Worm (Caenorhabditis elegans) whole organism, L1 larva: Measurements from ENCODE around the gene C14A4.8.

Source experiments
- blmp-1 ChIP-seq: fragments of 150-350 bp; optimal IDR thresholded peaks from 2 replicates; lab custom pipeline; 2014; ENCODE audit warnings: missing biosample characterization, missing genetic modification characterization
- dpl-1 ChIP-seq, 3 experiments: fragments of 150-350 bp in 2 of 3; sonication (generic microtip) in 1 of 3; optimal IDR thresholded peaks; 2 replicates each; lab custom pipeline; 2014 to 2017; ENCODE audit warnings: missing biosample characterization in 3 of 3, missing genetic modification characterization in 3 of 3, missing genetic modification reagents in 3 of 3
- dsc-1 ChIP-seq: sonication (generic microtip); optimal IDR thresholded peaks from 2 replicates; lab custom pipeline; 2016; ENCODE audit warnings: mild to moderate bottlenecking, missing genetic modification characterization, missing compliant biosample characterization
- efl-3 ChIP-seq: fragments of 200-800 bp; sonication (Bioruptor generic); optimal IDR thresholded peaks from 2 replicates; lab custom pipeline; 2018; ENCODE audit warnings: mild to moderate bottlenecking, missing genetic modification characterization, missing compliant biosample characterization
- egl-27 ChIP-seq, 2 experiments: fragments of 150-350 bp in 1 of 2; sonication (generic microtip); optimal IDR thresholded peaks; 3 replicates each; lab custom pipeline; 2017 to 2018; ENCODE audit warnings: missing biosample characterization in 2 of 2, missing genetic modification characterization in 2 of 2, missing genetic modification reagents in 2 of 2
- elt-2 ChIP-seq: sonication (generic microtip); optimal IDR thresholded peaks from 2 replicates; lab custom pipeline; 2016; ENCODE audit warnings: missing genetic modification characterization, mild to moderate bottlenecking, inconsistent platforms, missing compliant biosample characterization, missing genetic modification reagents
- ets-5 ChIP-seq: fragments of 200-800 bp; sonication (Bioruptor generic); IDR thresholded peaks from 2 replicates; pipeline ENCODE4 v1.3.6; 2022; ENCODE audit warnings: missing genetic modification characterization, missing compliant biosample characterization
- fkh-8 ChIP-seq: sonication (generic microtip); optimal IDR thresholded peaks from 2 replicates; lab custom pipeline; 2016; ENCODE audit warnings: mild to moderate bottlenecking, missing genetic modification characterization, missing compliant biosample characterization
- grh-1 ChIP-seq: fragments of 200-800 bp; sonication (Bioruptor generic); IDR thresholded peaks from 2 replicates; pipeline ENCODE4 v1.3.6; 2022; ENCODE audit warnings: missing genetic modification reagents, missing genetic modification characterization, missing compliant biosample characterization
- hlh-4 ChIP-seq: sonication (generic microtip); optimal IDR thresholded peaks from 2 replicates; lab custom pipeline; 2016; ENCODE audit warnings: mild to moderate bottlenecking, missing genetic modification characterization, missing compliant biosample characterization
- hpl-2 ChIP-seq: fragments of 150-350 bp; optimal IDR thresholded peaks from 2 replicates; lab custom pipeline; 2014; ENCODE audit warnings: missing biosample characterization, missing genetic modification reagents, missing genetic modification characterization
- lin-15B ChIP-seq: fragments of 150-350 bp; sonication (generic microtip); optimal IDR thresholded peaks from 3 replicates; lab custom pipeline; 2014; ENCODE audit warnings: missing biosample characterization, missing genetic modification characterization
- lin-35 ChIP-seq, 2 experiments: fragments of 150-350 bp; optimal IDR thresholded peaks; 2 replicates each; lab custom pipeline; 2014; ENCODE audit warnings: missing biosample characterization in 2 of 2, missing genetic modification characterization in 2 of 2, missing genetic modification reagents in 2 of 2
- lin-39 ChIP-seq: fragments of 150-350 bp; optimal IDR thresholded peaks from 2 replicates; lab custom pipeline; 2014; ENCODE audit warnings: missing biosample characterization, missing genetic modification reagents, missing genetic modification characterization
- lir-3 ChIP-seq: sonication (generic microtip); optimal IDR thresholded peaks from 2 replicates; lab custom pipeline; 2016; ENCODE audit warnings: mild to moderate bottlenecking, missing genetic modification characterization, moderate library complexity, missing compliant biosample characterization; ENCODE audit not compliant: poor library complexity
- mab-9 ChIP-seq: fragments of 200-800 bp; sonication (Bioruptor generic); IDR thresholded peaks from 2 replicates; pipeline ENCODE4 v1.3.6; 2022; ENCODE audit warnings: missing genetic modification reagents, missing genetic modification characterization, missing compliant biosample characterization
- mdl-1 ChIP-seq, 2 experiments: fragments of 150-350 bp; optimal IDR thresholded peaks; 2 replicates each; lab custom pipeline; 2014 to 2017; ENCODE audit warnings: missing biosample characterization in 2 of 2, missing genetic modification characterization in 2 of 2, inconsistent platforms in 1 of 2
- mep-1 ChIP-seq: fragments of 150-350 bp; optimal IDR thresholded peaks from 2 replicates; lab custom pipeline; 2014; ENCODE audit warnings: missing biosample characterization, missing genetic modification characterization
- nhr-11 ChIP-seq: fragments of 150-350 bp; optimal IDR thresholded peaks from 2 replicates; lab custom pipeline; 2014; ENCODE audit warnings: missing biosample characterization, missing genetic modification characterization
- nhr-12 ChIP-seq: sonication (generic microtip); optimal IDR thresholded peaks from 2 replicates; lab custom pipeline; 2017; ENCODE audit warnings: missing biosample characterization, missing genetic modification characterization
- nhr-19 ChIP-seq: fragments of 200-800 bp; sonication (Bioruptor generic); conservative IDR thresholded peaks from 2 replicates; pipeline ENCODE4 v1.3.6; 2022; ENCODE audit warnings: missing genetic modification characterization, missing compliant biosample characterization
- nhr-28 ChIP-seq: fragments of 150-350 bp; optimal IDR thresholded peaks from 2 replicates; lab custom pipeline; 2014; ENCODE audit warnings: missing biosample characterization, missing genetic modification characterization
- nhr-71 ChIP-seq: sonication (generic microtip); optimal IDR thresholded peaks from 2 replicates; lab custom pipeline; 2016; ENCODE audit warnings: mild to moderate bottlenecking, missing genetic modification characterization, moderate library complexity, missing compliant biosample characterization
- nhr-76 ChIP-seq: sonication (generic microtip); optimal IDR thresholded peaks from 2 replicates; lab custom pipeline; 2017; ENCODE audit warnings: missing biosample characterization, missing genetic modification characterization
- nhr-85 ChIP-seq: sonication (generic microtip); peaks from one replicate; lab custom pipeline; 2016; ENCODE audit warnings: missing genetic modification characterization, inconsistent platforms, missing compliant biosample characterization
- nhr-90 ChIP-seq: sonication (generic microtip); optimal IDR thresholded peaks from 2 replicates; lab custom pipeline; 2016; ENCODE audit warnings: mild to moderate bottlenecking, missing genetic modification characterization, missing compliant biosample characterization; ENCODE audit not compliant: poor library complexity
- pqm-1 ChIP-seq: sonication (generic microtip); optimal IDR thresholded peaks from 3 replicates; lab custom pipeline; 2017; ENCODE audit warnings: missing biosample characterization, missing genetic modification characterization
- rnt-1 ChIP-seq: sonication (generic microtip); optimal IDR thresholded peaks from 2 replicates; lab custom pipeline; 2016; ENCODE audit warnings: mild to moderate bottlenecking, missing genetic modification characterization, moderate library complexity, missing compliant biosample characterization
- snpc-4 ChIP-seq: fragments of 150-350 bp; optimal IDR thresholded peaks from 2 replicates; lab custom pipeline; 2014; ENCODE audit warnings: missing biosample characterization, missing genetic modification characterization
- sox-4 ChIP-seq: sonication (generic microtip); optimal IDR thresholded peaks from 2 replicates; lab custom pipeline; 2016; ENCODE audit warnings: missing genetic modification characterization, missing compliant biosample characterization
- sptf-1 ChIP-seq: fragments of 150-350 bp; optimal IDR thresholded peaks from 2 replicates; lab custom pipeline; 2014; ENCODE audit warnings: missing biosample characterization, missing genetic modification characterization
- sup-37 ChIP-seq: fragments of 200-800 bp; sonication (Bioruptor generic); optimal IDR thresholded peaks from 2 replicates; lab custom pipeline; 2018; ENCODE audit warnings: mild to moderate bottlenecking, missing genetic modification characterization, missing compliant biosample characterization
- tlp-1 ChIP-seq: fragments of 150-350 bp; optimal IDR thresholded peaks from 2 replicates; lab custom pipeline; 2014; ENCODE audit warnings: missing biosample characterization, missing genetic modification characterization
- unc-86 ChIP-seq: sonication (generic microtip); optimal IDR thresholded peaks from 2 replicates; lab custom pipeline; 2016; ENCODE audit warnings: missing genetic modification characterization, missing compliant biosample characterization
- unc-98 ChIP-seq: fragments of 200-800 bp; sonication (Bioruptor generic); IDR thresholded peaks from 2 replicates; pipeline ENCODE4 v1.3.6; 2022; ENCODE audit warnings: missing genetic modification characterization, missing compliant biosample characterization
- vab-15 ChIP-seq: sonication (generic microtip); optimal IDR thresholded peaks from 2 replicates; lab custom pipeline; 2017; ENCODE audit warnings: missing genotype, mild to moderate bottlenecking, missing genetic modification characterization, missing compliant biosample characterization
- xbp-1 ChIP-seq: sonication (generic microtip); optimal IDR thresholded peaks from 2 replicates; lab custom pipeline; 2016; ENCODE audit warnings: missing genetic modification characterization, missing compliant biosample characterization
- zag-1 ChIP-seq: fragments of 150-350 bp; optimal IDR thresholded peaks from 2 replicates; lab custom pipeline; 2014; ENCODE audit warnings: missing biosample characterization, missing genetic modification characterization
- zip-4 ChIP-seq: fragments of 200-800 bp; sonication (Bioruptor generic); optimal IDR thresholded peaks from 2 replicates; lab custom pipeline; 2018; ENCODE audit warnings: mild to moderate bottlenecking, missing genetic modification characterization, moderate library complexity, missing compliant biosample characterization

C14A4.8 gene

ce11 chrII:10605512-10605911, 7.6 kb upstream of the C14A4.8 start, which contains the start of gene taf-13:
Gene taf-13 (minus strand): TSS chrII:10605612.
- TF ChIP-seq blmp-1 (tag; lab: Kevin White, UChicago) (no peak), nhr-90 (no peak), nhr-71 (tag; lab: Kevin White, UChicago) (no peak), tlp-1 (tag; lab: Kevin White, UChicago) (no peak), nhr-76 (tag; lab: Kevin White, UChicago) (no peak), dpl-1 (GFP tag; optimal IDR thresholded peaks at IDR 0.05; lab: Kevin White, UChicago) (no peak), vab-15 (tag; lab: Kevin White, UChicago) (no peak), rnt-1 (tag; lab: Kevin White, UChicago) (no peak), unc-86 (tag; lab: Kevin White, UChicago) (no peak), grh-1 (no peak), nhr-28 (no peak), xbp-1 (tag; lab: Kevin White, UChicago) (no peak), mdl-1 (tag; optimal IDR thresholded peaks at IDR 0.05; lab: Kevin White, UChicago) (no peak), ets-5 (GFP tag; lab: Robert Waterston, UW) (no peak), lir-3 (tag; lab: Kevin White, UChicago) (no peak), fkh-8 (tag; lab: Kevin White, UChicago) (no peak), nhr-11 (no peak), egl-27 (tag; optimal IDR thresholded peaks at IDR 0.05; lab: Kevin White, UChicago) (no peak)

- TF ChIP-seq mab-9 (GFP tag; lab: Robert Waterston, UW), result no peak
- no peak for TF ChIP-seq fkh-8 (tag; lab: Kevin White, UChicago)
- no peak for TF ChIP-seq lin-39 (tag; lab: Kevin White, UChicago)
- no peak for TF ChIP-seq efl-3 (GFP tag; lab: Kevin White, UChicago)
- TF ChIP-seq tlp-1 (tag; lab: Kevin White, UChicago), result no peak
- TF ChIP-seq sox-4 (tag; lab: Kevin White, UChicago), result no peak
- TF ChIP-seq lin-35 (GFP tag; optimal IDR thresholded peaks at IDR 0.05; lab: Kevin White, UChicago), result no peak
- TF ChIP-seq unc-86 (tag; lab: Kevin White, UChicago), result no peak
- no peak for TF ChIP-seq mdl-1 (tag; optimal IDR thresholded peaks at IDR 0.05; lab: Kevin White, UChicago)
- TF ChIP-seq mep-1, result no peak
These were observed 5.6 kb upstream of the C14A4.8 start for ce11 chrII:10603560-10603959.

- TF ChIP-seq snpc-4 (tag; lab: Kevin White, UChicago) (no peak), sptf-1 (tag; lab: Kevin White, UChicago) (no peak), xbp-1 (tag; lab: Kevin White, UChicago) (no peak), grh-1 (no peak), nhr-85 (tag; lab: Kevin White, UChicago) (no peak), lin-15B (tag; lab: Kevin White, UChicago) (no peak)
- TF ChIP-seq, all 84 proteins: peak for 0
These were observed 4.2 kb upstream of the C14A4.8 start, which contains the start of gene srv-2 for ce11 chrII:10602184-10602583. Gene srv-2 (minus strand): TSS chrII:10602284.

ce11 chrII:10598970-10599369, 1.0 kb upstream of the C14A4.8 start, which contains the start of gene C14A4.9:
Gene C14A4.9 (plus strand): TSS chrII:10599337.
- no peak for TF ChIP-seq ets-5 (GFP tag; lab: Robert Waterston, UW)
- peak; percentile 99 for TF ChIP-seq blmp-1 (tag; lab: Kevin White, UChicago)

DNA sequence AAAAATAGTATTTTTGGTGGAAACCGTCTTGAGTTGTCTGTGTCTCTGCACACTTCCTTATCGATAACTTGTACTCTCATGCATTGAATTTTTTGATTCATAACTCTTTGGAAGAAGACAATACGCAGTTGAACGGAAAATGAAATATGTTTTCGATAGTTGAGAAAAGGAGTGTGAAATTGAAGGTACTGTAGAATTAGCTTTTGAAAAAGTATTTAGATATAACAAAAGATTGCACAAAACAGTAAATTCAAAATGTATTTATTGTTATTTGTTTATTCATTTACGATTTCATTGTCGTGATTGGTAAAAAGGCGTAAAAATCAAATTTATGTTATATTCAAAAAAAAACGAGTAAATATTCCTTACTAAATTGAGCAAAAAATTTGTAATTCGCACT, 1.5 kb downstream of the C14A4.8 start, which contains the start of gene C14A4.7:
Gene C14A4.7, minus strand, starts transcription at position 101 of the 400 bp plus-strand sequence.
- TF ChIP-seq dsc-1 (no peak), nhr-85 (tag; lab: Kevin White, UChicago) (no peak), lin-39 (tag; lab: Kevin White, UChicago) (no peak), elt-2 (tag; lab: Kevin White, UChicago) (peak; percentile 16)

DNA sequence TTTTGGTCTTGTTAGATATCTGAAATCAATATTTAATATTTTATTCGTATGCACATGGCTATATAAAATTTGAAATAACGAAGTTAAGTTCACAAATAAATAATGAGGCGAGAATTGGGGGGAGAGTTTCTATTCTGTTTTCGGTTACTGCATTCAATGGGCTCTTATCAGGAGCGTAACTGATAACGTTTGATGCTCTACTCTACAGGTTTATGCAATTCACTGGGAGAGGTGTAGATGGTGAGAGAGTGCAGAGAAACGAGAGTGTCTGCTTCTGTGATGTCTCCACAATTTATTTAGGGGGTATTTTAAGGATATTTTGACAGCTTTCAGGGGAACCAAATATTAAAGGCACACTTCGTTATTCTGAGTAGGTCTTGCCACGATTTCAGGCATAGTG, 3.2 kb downstream of the C14A4.8 start, which contains the start of gene C14A4.6:
Gene C14A4.6, minus strand, starts transcription at position 19 of the 400 bp plus-strand sequence.
- TF ChIP-seq zip-4 (GFP tag; lab: Kevin White, UChicago) (no peak), rnt-1 (tag; lab: Kevin White, UChicago) (no peak), lin-35 (GFP tag; optimal IDR thresholded peaks at IDR 0.05; lab: Kevin White, UChicago) (peak in 1 of 2 experiments; percentile 46), unc-98 (no peak), hlh-4 (tag; lab: Kevin White, UChicago) (no peak), zag-1 (tag; lab: Kevin White, UChicago) (no peak), sup-37 (GFP tag; lab: Kevin White, UChicago) (no peak), nhr-12 (tag; lab: Kevin White, UChicago) (no peak), hpl-2 (GFP tag; lab: Kevin White, UChicago) (no peak), mdl-1 (tag; optimal IDR thresholded peaks at IDR 0.05; lab: Kevin White, UChicago) (no peak), elt-2 (tag; lab: Kevin White, UChicago) (peak; percentile 79), tlp-1 (tag; lab: Kevin White, UChicago) (no peak), pqm-1 (tag; lab: Kevin White, UChicago) (peak; percentile 34), nhr-19 (GFP tag; lab: Robert Waterston, UW) (no peak)
